Fruit fly (Drosophila melanogaster) whole organism: ENCODE data around the gene CG17359.

Experiments used
- CG8478 ChIP-seq: fragments of >200 bp; optimal IDR thresholded peaks from 2 replicates; lab custom pipeline; 2018; ENCODE audit warnings: inconsistent platforms
- usp ChIP-seq: fragments of >200 bp; optimal IDR thresholded peaks from 2 replicates; lab custom pipeline; 2017; ENCODE audit warnings: missing biosample characterization, missing genetic modification characterization, mixed read lengths

DNA sequence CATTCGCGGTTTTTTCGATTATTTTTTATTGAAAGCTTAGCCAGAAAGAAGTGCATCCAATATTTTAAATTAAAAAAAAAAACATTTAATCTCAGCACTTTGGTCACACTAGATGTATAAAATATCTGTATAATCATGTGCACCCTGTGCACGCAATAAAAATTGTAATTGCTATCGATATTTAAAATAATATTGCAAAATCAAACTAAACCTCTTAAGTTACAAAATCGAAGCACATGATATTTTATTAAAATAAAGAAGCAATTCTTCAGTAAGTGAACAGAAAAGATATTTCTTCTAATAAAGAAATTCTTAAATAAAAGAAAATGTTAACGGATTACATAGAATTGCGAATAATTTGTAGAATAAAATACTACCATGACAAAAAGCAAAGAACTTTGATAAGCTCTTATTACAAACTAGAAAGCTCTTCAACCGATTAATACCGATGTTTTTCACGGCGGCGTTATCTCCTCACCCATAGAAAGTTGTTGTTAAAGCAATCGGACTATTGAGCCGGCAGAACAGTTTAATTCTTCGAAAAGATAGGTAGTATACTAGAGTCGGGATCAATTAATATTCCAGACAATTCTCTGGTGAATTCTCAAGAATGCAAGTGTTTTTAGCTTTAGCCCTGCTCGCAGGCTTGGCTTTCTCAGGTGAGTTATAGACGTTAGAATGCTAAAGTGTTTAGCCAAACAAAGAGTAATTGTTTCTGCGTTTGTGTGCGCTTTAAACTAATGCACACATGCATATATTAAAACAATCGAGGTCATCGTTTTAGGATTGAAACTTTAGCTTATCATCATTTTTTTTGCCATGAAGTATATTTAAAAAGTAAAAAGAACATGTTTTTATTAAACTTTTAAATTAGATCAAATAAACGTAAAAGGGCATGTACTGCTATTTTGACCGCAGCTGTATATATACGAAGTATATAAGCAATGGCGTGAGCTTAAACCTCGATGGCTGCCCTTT is 5.0 kb downstream of the CG17359 start, which contains the start of gene CtsK1:
- TF ChIP-seq usp (GFP tag; lab: Kevin White, UChicago) = no peak
- no peak for TF ChIP-seq CG8478
